Worm (Caenorhabditis elegans) whole organism, L4 larva: Measurements from ENCODE around the gene F11C1.1.
A peak's percentile ranks its signal among the peaks of the same experiment; 100 is the strongest.

ENCODE experiments used
- D1046.2 ChIP-seq: fragments of 200-800 bp; sonication (Bioruptor generic); IDR thresholded peaks from 2 replicates; pipeline ENCODE4 v1.3.6; 2022; ENCODE audit warnings: missing genetic modification characterization, missing compliant biosample characterization
- F26F4.8 ChIP-seq: fragments of 200-800 bp; sonication (Bioruptor generic); conservative IDR thresholded peaks from 2 replicates; pipeline ENCODE4 v1.3.6; 2022; ENCODE audit warnings: missing genetic modification characterization, missing compliant biosample characterization
- T20F7.1 ChIP-seq: fragments of 200-800 bp; sonication (Bioruptor generic); optimal IDR thresholded peaks from 2 replicates; lab custom pipeline; 2018; ENCODE audit warnings: mild to moderate bottlenecking, missing genetic modification characterization, missing compliant biosample characterization
- Y105C5A.15 ChIP-seq: fragments of 200-800 bp; sonication (Bioruptor generic); IDR thresholded peaks from 2 replicates; pipeline ENCODE4 v1.3.6; 2022; ENCODE audit warnings: missing genetic modification characterization, missing compliant biosample characterization
- Y48G9A.11 ChIP-seq: fragments of 200-800 bp; sonication (Bioruptor generic); IDR thresholded peaks from 2 replicates; pipeline ENCODE4 v1.3.6; 2022; ENCODE audit warnings: missing genetic modification reagents, missing genetic modification characterization, missing compliant biosample characterization
- ZK546.5 ChIP-seq, 2 experiments: sonication (generic microtip); optimal IDR thresholded peaks; 2 replicates each; lab custom pipeline; 2017; ENCODE audit warnings: missing biosample characterization in 2 of 2, missing genetic modification characterization in 2 of 2
- aha-1 ChIP-seq: fragments of 150-350 bp; peaks from one replicate; lab custom pipeline; 2014; ENCODE audit warnings: missing biosample characterization, missing genetic modification characterization
- arid-1 ChIP-seq: fragments of 200-800 bp; sonication (Bioruptor generic); conservative IDR thresholded peaks from 2 replicates; pipeline ENCODE4 v1.3.6; 2022; ENCODE audit warnings: missing genetic modification reagents, missing genetic modification characterization, missing compliant biosample characterization
- ceh-82 ChIP-seq: sonication (generic microtip); optimal IDR thresholded peaks from 2 replicates; lab custom pipeline; 2017; ENCODE audit warnings: missing biosample characterization, missing genetic modification characterization
- daf-16 ChIP-seq, 3 experiments: sonication (generic microtip); optimal IDR thresholded peaks; 2 replicates each; lab custom pipeline; 2016 to 2017; ENCODE audit warnings: missing genetic modification characterization in 3 of 3, missing genetic modification reagents in 3 of 3, mild to moderate bottlenecking in 2 of 3, missing compliant biosample characterization in 2 of 3, missing biosample characterization in 1 of 3, moderate library complexity in 1 of 3
- dmd-6 ChIP-seq: fragments of 200-800 bp; sonication (Bioruptor generic); IDR thresholded peaks from 2 replicates; pipeline ENCODE4 v1.3.6; 2022; ENCODE audit warnings: missing genetic modification reagents, missing genetic modification characterization, missing compliant biosample characterization
- dmd-8 ChIP-seq: fragments of 200-800 bp; sonication (Bioruptor generic); IDR thresholded peaks from 2 replicates; pipeline ENCODE4 v1.3.6; 2022; ENCODE audit warnings: missing genetic modification characterization, missing compliant biosample characterization
- dmd-9 ChIP-seq: fragments of 200-800 bp; sonication (Bioruptor generic); IDR thresholded peaks from 2 replicates; pipeline ENCODE4 v1.3.6; 2022; ENCODE audit warnings: missing genetic modification reagents, missing genetic modification characterization, missing compliant biosample characterization
- dpl-1 ChIP-seq: fragments of 150-350 bp; optimal IDR thresholded peaks from 2 replicates; lab custom pipeline; 2014; ENCODE audit warnings: missing biosample characterization, missing genetic modification reagents, missing genetic modification characterization
- duxl-1 ChIP-seq: sonication (generic microtip); optimal IDR thresholded peaks from 2 replicates; lab custom pipeline; 2016; ENCODE audit warnings: mild to moderate bottlenecking, missing genetic modification characterization, moderate library complexity, missing compliant biosample characterization; ENCODE audit not compliant: poor library complexity
- egl-43 ChIP-seq: fragments of 200-800 bp; sonication (Bioruptor generic); IDR thresholded peaks from 2 replicates; pipeline ENCODE4 v1.3.6; 2022; ENCODE audit warnings: missing genetic modification reagents, missing genetic modification characterization, missing compliant biosample characterization
- fkh-10 ChIP-seq: fragments of 150-350 bp; optimal IDR thresholded peaks from 2 replicates; lab custom pipeline; 2014; ENCODE audit warnings: missing biosample characterization, missing genetic modification reagents, missing genetic modification characterization
- gei-8 ChIP-seq: fragments of 200-800 bp; sonication (Bioruptor generic); optimal IDR thresholded peaks from 2 replicates; lab custom pipeline; 2018; ENCODE audit warnings: mild to moderate bottlenecking, missing genetic modification characterization, missing compliant biosample characterization
- hlh-11 ChIP-seq: fragments of 200-800 bp; sonication (Bioruptor generic); optimal IDR thresholded peaks from 2 replicates; lab custom pipeline; 2018; ENCODE audit warnings: mild to moderate bottlenecking, missing genetic modification characterization, missing compliant biosample characterization
- hmg-1.1 ChIP-seq: fragments of 200-800 bp; sonication (Bioruptor generic); IDR thresholded peaks from 2 replicates; pipeline ENCODE4 v1.3.6; 2022; ENCODE audit warnings: missing genetic modification reagents, missing genetic modification characterization, missing compliant biosample characterization
- lim-7 ChIP-seq: fragments of 200-800 bp; sonication (Bioruptor generic); IDR thresholded peaks from 2 replicates; pipeline ENCODE4 v1.3.6; 2022; ENCODE audit warnings: missing genetic modification characterization, missing compliant biosample characterization
- lin-38 ChIP-seq: fragments of 200-800 bp; sonication (Bioruptor generic); IDR thresholded peaks from 2 replicates; pipeline ENCODE4 v1.3.6; 2022; ENCODE audit warnings: missing genetic modification reagents, missing genetic modification characterization, missing compliant biosample characterization
- madf-5 ChIP-seq, 2 experiments: fragments of 200-800 bp; sonication (Bioruptor generic); IDR thresholded peaks; 2 replicates each; pipeline ENCODE4 v1.3.6; 2022; ENCODE audit warnings: missing compliant biosample characterization in 2 of 2, missing genetic modification characterization in 2 of 2
- madf-9 ChIP-seq: fragments of 200-800 bp; sonication (Bioruptor generic); conservative IDR thresholded peaks from 2 replicates; pipeline ENCODE4 v1.3.6; 2022; ENCODE audit warnings: missing genetic modification reagents, missing genetic modification characterization, missing compliant biosample characterization
- mep-1 ChIP-seq: fragments of 150-350 bp; sonication (generic microtip); optimal IDR thresholded peaks from 3 replicates; lab custom pipeline; 2014; ENCODE audit warnings: missing biosample characterization, missing genetic modification characterization
- mes-2 ChIP-seq: sonication (generic microtip); optimal IDR thresholded peaks from 2 replicates; lab custom pipeline; 2016; ENCODE audit warnings: missing genotype, mild to moderate bottlenecking, missing genetic modification characterization, missing compliant biosample characterization; ENCODE audit not compliant: poor library complexity, severe bottlenecking
- nhr-28 ChIP-seq: fragments of 150-350 bp; optimal IDR thresholded peaks from 2 replicates; lab custom pipeline; 2014; ENCODE audit warnings: missing biosample characterization, missing genetic modification characterization
- nhr-48 ChIP-seq: sonication (generic microtip); optimal IDR thresholded peaks from 2 replicates; lab custom pipeline; 2016; ENCODE audit warnings: mild to moderate bottlenecking, missing genetic modification characterization, missing compliant biosample characterization
- nhr-6 ChIP-seq: fragments of 150-350 bp; optimal IDR thresholded peaks from 2 replicates; lab custom pipeline; 2014; ENCODE audit warnings: missing biosample characterization, missing genetic modification characterization
- pha-4 ChIP-seq, 2 experiments: fragments of 150-350 bp in 1 of 2; fragments of 200-800 bp in 1 of 2; sonication (Bioruptor generic) in 1 of 2; IDR thresholded peaks in 1 of 2; optimal IDR thresholded peaks in 1 of 2; 2 replicates each; pipeline versions ENCODE4 v1.3.6 to Lab custom; 2014 to 2022; ENCODE audit warnings: missing genetic modification characterization in 2 of 2, missing genetic modification reagents in 2 of 2, missing biosample characterization in 1 of 2, missing compliant biosample characterization in 1 of 2
- pqm-1 ChIP-seq: sonication (generic microtip); optimal IDR thresholded peaks from 2 replicates; lab custom pipeline; 2017; ENCODE audit warnings: missing biosample characterization, missing genetic modification characterization
- rbr-2 ChIP-seq: sonication (generic microtip); optimal IDR thresholded peaks from 2 replicates; lab custom pipeline; 2016; ENCODE audit warnings: missing genotype, missing genetic modification characterization, missing compliant biosample characterization
- saeg-2 ChIP-seq: fragments of 200-800 bp; sonication (Bioruptor generic); IDR thresholded peaks from 2 replicates; pipeline ENCODE4 v1.3.6; 2022; ENCODE audit warnings: missing genetic modification reagents, missing genetic modification characterization, missing compliant biosample characterization
- sdz-12 ChIP-seq: fragments of 200-800 bp; sonication (Bioruptor generic); optimal IDR thresholded peaks from 2 replicates; lab custom pipeline; 2018; ENCODE audit warnings: mild to moderate bottlenecking, missing genetic modification characterization, missing compliant biosample characterization
- snpc-1.2 ChIP-seq: fragments of 200-800 bp; sonication (Bioruptor generic); IDR thresholded peaks from 2 replicates; pipeline ENCODE4 v1.3.6; 2022; ENCODE audit warnings: missing genetic modification reagents, missing genetic modification characterization, missing compliant biosample characterization
- spr-3 ChIP-seq: fragments of 200-800 bp; sonication (Bioruptor generic); optimal IDR thresholded peaks from 2 replicates; lab custom pipeline; 2018; ENCODE audit warnings: mild to moderate bottlenecking, missing genetic modification characterization, missing compliant biosample characterization
- unc-130 ChIP-seq: sonication (generic microtip); optimal IDR thresholded peaks from 2 replicates; lab custom pipeline; 2016; ENCODE audit warnings: missing genetic modification reagents, missing genetic modification characterization, missing compliant biosample characterization
- vab-7 ChIP-seq: fragments of 200-800 bp; sonication (Bioruptor generic); IDR thresholded peaks from 2 replicates; pipeline ENCODE4 v1.3.6; 2022; ENCODE audit warnings: missing genetic modification reagents, missing genetic modification characterization, missing compliant biosample characterization
- ztf-7 ChIP-seq: fragments of 150-350 bp; optimal IDR thresholded peaks from 2 replicates; lab custom pipeline; 2014; ENCODE audit warnings: missing biosample characterization, missing genetic modification characterization

The F11C1.1 gene

DNA sequence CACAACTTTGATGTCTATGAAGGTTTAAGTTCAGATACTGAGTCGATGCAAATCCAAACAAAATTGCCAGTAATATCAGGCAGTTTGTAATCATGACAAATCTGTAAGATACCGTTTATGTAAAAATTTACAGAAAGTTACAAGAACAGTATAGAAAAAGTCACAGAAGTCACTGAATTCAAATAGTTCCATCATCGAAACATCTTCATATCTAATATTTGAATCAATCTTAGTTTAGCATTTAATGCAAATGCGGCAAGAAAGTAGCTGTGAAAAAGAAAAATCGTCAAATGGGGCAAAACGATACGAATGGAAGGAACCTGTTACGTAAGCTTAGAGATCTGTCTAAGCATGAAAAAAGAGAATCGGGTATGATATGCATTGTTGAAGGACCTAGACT, 47.2 kb downstream of the F11C1.1 start, which contains the start of gene gmap-2:
Gene gmap-2 (minus strand): TSS at position 101 of the 400 bp plus-strand sequence.
- TF ChIP-seq nhr-6 (tag; lab: Kevin White, UChicago) (no peak), spr-3 (no peak), Y48G9A.11 (GFP tag; lab: Robert Waterston, UW) (no peak), ZK546.5 (tag; optimal IDR thresholded peaks at IDR 0.05; lab: Kevin White, UChicago) (no peak)
- TF ChIP-seq, all 104 proteins: peak for 0

DNA sequence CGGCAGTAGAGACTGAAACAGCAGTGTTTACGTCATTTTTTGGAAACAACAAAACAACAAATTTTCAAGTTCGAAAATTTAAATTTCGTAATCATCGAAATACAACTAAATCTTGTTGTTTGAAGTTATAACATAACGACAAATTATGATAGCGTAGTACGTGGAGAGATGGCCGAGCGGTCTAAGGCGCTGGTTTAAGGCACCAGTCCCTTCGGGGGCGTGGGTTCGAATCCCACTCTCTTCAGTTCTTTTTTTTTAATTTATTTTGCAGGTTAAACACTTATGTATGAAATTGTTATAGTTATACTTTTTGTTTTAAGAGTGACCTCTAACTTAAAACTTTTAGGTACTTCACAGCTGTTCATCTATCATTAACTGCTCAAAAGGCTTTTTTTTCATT, 48.1 kb downstream of the F11C1.1 start:
- 0 out of 2 replicates have a peak, but pooled peaks have one; percentile 33 for TF ChIP-seq Y48G9A.11 (GFP tag; lab: Robert Waterston, UW)
- no peak for TF ChIP-seq fkh-10 (GFP tag; lab: Kevin White, UChicago)
- no peak for TF ChIP-seq T20F7.1 (GFP tag; lab: Kevin White, UChicago)
- no peak for TF ChIP-seq pqm-1 (tag; lab: Kevin White, UChicago)
- 0 out of 4 replicates have a peak, but pooled peaks of 1 of the 2 experiments have one; percentile 17 for TF ChIP-seq madf-5 (GFP tag; IDR thresholded peaks at IDR 0.05; lab: Robert Waterston, UW)
- TF ChIP-seq dmd-6 (GFP tag; lab: Robert Waterston, UW) = peak; percentile 35; the same call in 1 of the 2 replicates
- 0 out of 2 replicates have a peak, but pooled peaks have one; percentile 26 for TF ChIP-seq dmd-8
- TF ChIP-seq daf-16 (GFP tag; optimal IDR thresholded peaks at IDR 0.05; lab: Kevin White, UChicago) = no peak
- TF ChIP-seq daf-16 (tag; optimal IDR thresholded peaks at IDR 0.05; lab: Kevin White, UChicago) = peak; percentile 47
- TF ChIP-seq lin-38 (GFP tag; lab: Robert Waterston, UW) = peak; percentile 57
- TF ChIP-seq hmg-1.1 (GFP tag; lab: Robert Waterston, UW) = 0 out of 2 replicates have a peak, but pooled peaks have one; percentile 36
- TF ChIP-seq egl-43 (GFP tag; lab: Robert Waterston, UW) = peak; percentile 28; the same call in 1 of the 2 replicates
- TF ChIP-seq nhr-48 (tag; lab: Kevin White, UChicago) = peak; percentile 22
- TF ChIP-seq snpc-1.2 (GFP tag; lab: Robert Waterston, UW) = peak; percentile 81
- peak; percentile 72; the same call in 1 of the 2 replicates for TF ChIP-seq lim-7 (GFP tag; lab: Robert Waterston, UW)
- no peak for TF ChIP-seq dmd-9 (GFP tag; lab: Robert Waterston, UW)
- peak; percentile 33 for TF ChIP-seq duxl-1
- TF ChIP-seq vab-7 (GFP tag; lab: Robert Waterston, UW) = peak; percentile 46; the same call in 1 of the 2 replicates
- TF ChIP-seq nhr-28 (tag; lab: Kevin White, UChicago) = peak; percentile 10
- peak; percentile 9 for TF ChIP-seq hlh-11 (tag; lab: Kevin White, UChicago)

DNA sequence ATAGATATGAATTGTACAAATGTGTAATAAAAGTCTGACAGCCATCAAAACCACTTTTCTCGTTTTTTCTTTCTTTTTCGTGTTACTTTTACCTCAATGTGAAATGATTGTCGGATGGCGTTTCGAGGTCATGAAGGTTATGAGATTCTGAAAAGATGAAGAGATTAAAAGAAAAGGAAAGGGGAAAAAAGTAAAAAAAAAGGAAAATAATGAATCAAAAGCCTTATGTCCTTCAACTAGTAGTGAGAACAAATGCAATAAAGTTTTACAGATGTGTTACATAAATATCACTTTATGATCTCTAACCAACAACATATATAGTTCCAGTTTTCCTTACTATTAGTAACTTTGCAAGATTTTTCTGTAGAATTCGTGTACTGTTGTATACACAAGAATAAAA, 49.6 kb downstream of the F11C1.1 start, which contains the start of gene gmap-3:
Gene gmap-3 (minus strand): TSS at position 148 of the 400 bp plus-strand sequence.
- no peak for TF ChIP-seq lim-7 (GFP tag; lab: Robert Waterston, UW)
- TF ChIP-seq aha-1 (tag; lab: Kevin White, UChicago) = peak; percentile 8

DNA sequence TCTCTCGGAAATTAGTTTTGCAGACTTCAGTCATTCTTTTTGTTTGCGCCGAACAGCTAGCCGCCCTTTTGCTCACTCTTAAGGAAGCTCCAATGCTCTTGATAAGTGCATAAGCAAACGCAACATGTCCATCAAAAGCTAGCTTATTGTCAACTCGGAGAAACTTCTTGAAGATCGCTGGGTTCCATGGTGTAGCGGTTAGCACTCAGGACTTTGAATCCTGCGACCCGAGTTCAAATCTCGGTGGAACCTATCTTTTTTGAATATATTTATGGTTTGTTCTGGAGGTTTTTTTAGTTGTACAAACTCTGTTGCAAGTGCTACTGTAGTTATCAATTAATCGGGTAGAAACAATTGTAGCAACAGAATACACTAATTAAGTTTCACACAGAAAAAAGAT, 52.9 kb downstream of the F11C1.1 start:
- TF ChIP-seq gei-8 (GFP tag; lab: Kevin White, UChicago) (peak; percentile 36), ztf-7 (tag; lab: Kevin White, UChicago) (no peak), arid-1 (GFP tag; lab: Robert Waterston, UW) (0 out of 2 replicates have a peak, but pooled peaks have one; percentile 46), Y48G9A.11 (GFP tag; lab: Robert Waterston, UW) (0 out of 2 replicates have a peak, but pooled peaks have one; percentile 11), snpc-1.2 (GFP tag; lab: Robert Waterston, UW) (peak; percentile 61), D1046.2 (GFP tag; lab: Robert Waterston, UW) (no peak), sdz-12 (GFP tag; lab: Kevin White, UChicago) (peak; percentile 27), lin-38 (GFP tag; lab: Robert Waterston, UW) (peak; percentile 33), Y105C5A.15 (GFP tag; lab: Robert Waterston, UW) (0 out of 2 replicates have a peak, but pooled peaks have one; percentile 38), dmd-8 (peak; percentile 69; the same call in 1 of the 2 replicates), pha-4 (GFP tag; IDR thresholded peaks at IDR 0.05; lab: Robert Waterston, UW) (peak; percentile 48; the same call in 1 of the 2 replicates), pha-4 (tag; optimal IDR thresholded peaks at IDR 0.05; lab: Kevin White, UChicago) (no peak), lim-7 (GFP tag; lab: Robert Waterston, UW) (peak; percentile 84), saeg-2 (GFP tag; lab: Robert Waterston, UW) (no peak), unc-130 (GFP tag; lab: Kevin White, UChicago) (no peak), mep-1 (tag; lab: Kevin White, UChicago) (no peak), ceh-82 (tag; lab: Kevin White, UChicago) (no peak), mes-2 (peak; percentile 12), madf-9 (0 out of 2 replicates have a peak, but pooled peaks have one; percentile 19), rbr-2 (tag; lab: Kevin White, UChicago) (no peak), F26F4.8 (GFP tag; lab: Robert Waterston, UW) (0 out of 2 replicates have a peak, but pooled peaks have one; percentile 33), egl-43 (GFP tag; lab: Robert Waterston, UW) (peak; percentile 71; the same call in 1 of the 2 replicates), daf-16 (GFP tag; optimal IDR thresholded peaks at IDR 0.05; lab: Kevin White, UChicago) (no peak), daf-16 (tag; optimal IDR thresholded peaks at IDR 0.05; lab: Kevin White, UChicago) (peak; percentile 29), duxl-1 (peak; percentile 9), dpl-1 (GFP tag; lab: Kevin White, UChicago) (no peak)
- TF ChIP-seq, all 104 proteins: peak for 16
